Worm (Caenorhabditis elegans): ENCODE results near the gene ZK892.5.

Gene ZK892.5

ce11 chrII:10044961-10045360 is 36.9 kb downstream of the ZK892.5 start, which contains the start of the genes F52H3.11 and bath-38 (continued):
- no peak for TF ChIP-seq spr-1 (tag; optimal IDR thresholded peaks at IDR 0.05)
- no peak for TF ChIP-seq Y75B8A.6 (GFP tag; IDR thresholded peaks at IDR 0.05)
- TF ChIP-seq lin-39 (tag; optimal IDR thresholded peaks at IDR 0.05), result no peak
- no peak for TF ChIP-seq hlh-11 (tag; optimal IDR thresholded peaks at IDR 0.05)
- TF ChIP-seq daf-8 (GFP tag; IDR thresholded peaks at IDR 0.05), result no peak
- TF ChIP-seq aha-1 (tag), result peak; percentile 91
- TF ChIP-seq dmd-8 (GFP tag; IDR thresholded peaks at IDR 0.05), result no peak

- TF ChIP-seq F37D6.2 (tag; optimal IDR thresholded peaks at IDR 0.05), result no peak
- TF ChIP-seq lin-29 (GFP tag; IDR thresholded peaks at IDR 0.05), result no peak
Measured at ce11 chrII:10045670-10046069, 37.7 kb downstream of the ZK892.5 start.

- TF ChIP-seq mxl-3 (GFP tag; optimal IDR thresholded peaks at IDR 0.05) (no peak), lin-13 (GFP tag; optimal IDR thresholded peaks at IDR 0.05) (no peak), php-3 (GFP tag; IDR thresholded peaks at IDR 0.05) (no peak), nhr-28 (tag; optimal IDR thresholded peaks at IDR 0.05) (no peak), F44E2.7 (GFP tag; IDR thresholded peaks at IDR 0.05) (no peak), nhr-48 (tag; optimal IDR thresholded peaks at IDR 0.05) (no peak), ces-1 (GFP tag; optimal IDR thresholded peaks at IDR 0.05) (no peak), mxl-2 (GFP tag; conservative IDR thresholded peaks at IDR 0.05) (no peak), zfp-3 (GFP tag; conservative IDR thresholded peaks at IDR 0.05) (no peak), snpc-4 (tag; optimal IDR thresholded peaks at IDR 0.05) (no peak), hif-1 (tag; optimal IDR thresholded peaks at IDR 0.05) (no peak)
Measured at ce11 chrII:10048568-10048967, 40.6 kb downstream of the ZK892.5 start, which contains the start of gene flp-4. Gene flp-4, plus strand, starts transcription at chrII:10048868.

- peak; percentile 47 for TF ChIP-seq nhr-11 (tag; optimal IDR thresholded peaks at IDR 0.05)
- TF ChIP-seq aha-1 (tag), result peak; percentile 77
- no peak for TF ChIP-seq cey-2 (tag; optimal IDR thresholded peaks at IDR 0.05; ENCODE audit: borderline replicate concordance, insufficient read depth)
Measured at ce11 chrII:10051485-10051884, 43.5 kb downstream of the ZK892.5 start.

- TF ChIP-seq ZK337.2 (GFP tag; IDR thresholded peaks at IDR 0.05), result no peak
- no peak for TF ChIP-seq hif-1 (tag; optimal IDR thresholded peaks at IDR 0.05)
- TF ChIP-seq duxl-1 (tag; optimal IDR thresholded peaks at IDR 0.05; ENCODE audit: poor library complexity), result no peak
Measured at ce11 chrII:10056545-10057038, 48.6 kb downstream of the ZK892.5 start, which contains the start of gene C18D1.2. Gene C18D1.2, plus strand, starts transcription at chrII:10056988.

Data from whole organism, L4 larva.